Worm (Caenorhabditis elegans) whole organism, young adult: ENCODE measurements around the gene C45G9.15.
A peak's percentile ranks its signal among the peaks of the same experiment; 100 is the strongest.

Experiments
- B0019.2 ChIP-seq: fragments of 200-800 bp; sonication (Bioruptor generic); conservative IDR thresholded peaks from 2 replicates; pipeline ENCODE4 v1.3.6; 2022; ENCODE audit warnings: missing genetic modification reagents, missing genetic modification characterization, missing compliant biosample characterization
- B0035.1 ChIP-seq: sonication (generic microtip); optimal IDR thresholded peaks from 2 replicates; lab custom pipeline; 2016; ENCODE audit warnings: missing genetic modification characterization, mild to moderate bottlenecking, missing compliant biosample characterization, missing genotype, missing genetic modification reagents
- B0336.3 ChIP-seq: fragments of 200-800 bp; sonication (Bioruptor generic); IDR thresholded peaks from 2 replicates; pipeline ENCODE4 v1.3.6; 2022; ENCODE audit warnings: missing genetic modification characterization, missing compliant biosample characterization
- C06A6.2 ChIP-seq: fragments of 200-800 bp; sonication (Bioruptor generic); conservative IDR thresholded peaks from 2 replicates; pipeline ENCODE4 v1.3.6; 2022; ENCODE audit warnings: missing genetic modification characterization, missing compliant biosample characterization
- C17E4.6 ChIP-seq: fragments of 200-800 bp; sonication (Bioruptor generic); IDR thresholded peaks from 2 replicates; pipeline ENCODE4 v1.3.6; 2022; ENCODE audit warnings: missing genetic modification reagents, missing genetic modification characterization, missing compliant biosample characterization
- F10E7.11 ChIP-seq: sonication (generic microtip); optimal IDR thresholded peaks from 2 replicates; lab custom pipeline; 2017; ENCODE audit warnings: mild to moderate bottlenecking, missing genetic modification characterization, moderate library complexity, missing compliant biosample characterization
- F37B4.10 ChIP-seq: fragments of 200-800 bp; sonication (Bioruptor generic); IDR thresholded peaks from 2 replicates; pipeline ENCODE4 v1.3.6; 2022; ENCODE audit warnings: missing genetic modification characterization, missing compliant biosample characterization
- F39B2.1 ChIP-seq: fragments of 200-800 bp; sonication (Bioruptor generic); IDR thresholded peaks from 2 replicates; pipeline ENCODE4 v1.3.6; 2022; ENCODE audit warnings: missing genetic modification reagents, missing genetic modification characterization, missing compliant biosample characterization
- F55B11.4 ChIP-seq: sonication (generic microtip); optimal IDR thresholded peaks from 2 replicates; lab custom pipeline; 2016; ENCODE audit warnings: missing compliant biosample characterization, missing genetic modification characterization, borderline replicate concordance; ENCODE audit not compliant: insufficient read depth
- K11D2.4 ChIP-seq: fragments of 200-800 bp; sonication (Bioruptor generic); IDR thresholded peaks from 2 replicates; pipeline ENCODE4 v1.3.6; 2022; ENCODE audit warnings: missing genetic modification reagents, missing genetic modification characterization, missing compliant biosample characterization
- Y56A3A.18 ChIP-seq: fragments of 200-800 bp; sonication (Bioruptor generic); IDR thresholded peaks from 2 replicates; pipeline ENCODE4 v1.3.6; 2022; ENCODE audit warnings: missing genetic modification reagents, missing genetic modification characterization, missing compliant biosample characterization
- Y67H2A.10 ChIP-seq: fragments of 200-800 bp; sonication (Bioruptor generic); conservative IDR thresholded peaks from 2 replicates; pipeline ENCODE4 v1.3.6; 2022; ENCODE audit warnings: missing genetic modification reagents, missing genetic modification characterization, missing compliant biosample characterization
- ZK185.1 ChIP-seq: sonication (generic microtip); optimal IDR thresholded peaks from 2 replicates; lab custom pipeline; 2016; ENCODE audit warnings: mild to moderate bottlenecking, missing genetic modification characterization, missing compliant biosample characterization; ENCODE audit not compliant: poor library complexity, severe bottlenecking
- athp-1 ChIP-seq: sonication (generic microtip); optimal IDR thresholded peaks from 2 replicates; lab custom pipeline; 2017; ENCODE audit warnings: mild to moderate bottlenecking, missing genetic modification characterization, missing compliant biosample characterization
- bed-1 ChIP-seq: fragments of 200-800 bp; sonication (Bioruptor generic); IDR thresholded peaks from 2 replicates; pipeline ENCODE4 v1.3.6; 2022; ENCODE audit warnings: missing genetic modification reagents, missing genetic modification characterization, missing compliant biosample characterization
- bed-2 ChIP-seq: fragments of 200-800 bp; sonication (Bioruptor generic); IDR thresholded peaks from 2 replicates; pipeline ENCODE4 v1.3.6; 2022; ENCODE audit warnings: missing genetic modification reagents, missing genetic modification characterization, missing compliant biosample characterization
- ceh-100 ChIP-seq: fragments of 200-800 bp; sonication (Bioruptor generic); IDR thresholded peaks from 2 replicates; pipeline ENCODE4 v1.3.6; 2022; ENCODE audit warnings: missing genetic modification reagents, missing genetic modification characterization, missing compliant biosample characterization
- ceh-27 ChIP-seq: fragments of 200-800 bp; sonication (Bioruptor generic); optimal IDR thresholded peaks from 2 replicates; lab custom pipeline; 2018; ENCODE audit warnings: mild to moderate bottlenecking, missing genetic modification characterization, moderate library complexity, missing compliant biosample characterization
- ceh-40 ChIP-seq: fragments of 200-800 bp; sonication (Bioruptor generic); IDR thresholded peaks from 2 replicates; pipeline ENCODE4 v1.3.6; 2022; ENCODE audit warnings: missing genetic modification characterization, missing compliant biosample characterization
- ceh-91 ChIP-seq: fragments of 200-800 bp; sonication (Bioruptor generic); IDR thresholded peaks from 2 replicates; pipeline ENCODE4 v1.3.6; 2022; ENCODE audit warnings: missing genetic modification reagents, missing genetic modification characterization, missing compliant biosample characterization
- dpff-1 ChIP-seq: sonication (generic microtip); optimal IDR thresholded peaks from 2 replicates; lab custom pipeline; 2017; ENCODE audit warnings: mild to moderate bottlenecking, missing genetic modification characterization, missing compliant biosample characterization
- efl-1 ChIP-seq: fragments of 150-350 bp; optimal IDR thresholded peaks from 2 replicates; lab custom pipeline; 2014; ENCODE audit warnings: missing biosample characterization, missing genetic modification reagents, missing genetic modification characterization
- egl-44 ChIP-seq: fragments of 200-800 bp; sonication (Bioruptor generic); IDR thresholded peaks from 2 replicates; pipeline ENCODE4 v1.3.6; 2022; ENCODE audit warnings: missing genetic modification reagents, missing genetic modification characterization, missing compliant biosample characterization
- gei-17 ChIP-seq: fragments of 200-800 bp; sonication (Bioruptor generic); optimal IDR thresholded peaks from 2 replicates; lab custom pipeline; 2018; ENCODE audit warnings: mild to moderate bottlenecking, missing genetic modification characterization, missing compliant biosample characterization
- hrde-1 ChIP-seq: sonication (generic microtip); optimal IDR thresholded peaks from 2 replicates; lab custom pipeline; 2016; ENCODE audit warnings: missing genetic modification characterization, mild to moderate bottlenecking, missing compliant biosample characterization, moderate library complexity, missing genotype, missing genetic modification reagents, borderline replicate concordance
- lag-1 ChIP-seq: fragments of 200-800 bp; sonication (Bioruptor generic); IDR thresholded peaks from 2 replicates; pipeline ENCODE4 v1.3.6; 2022; ENCODE audit warnings: missing genetic modification reagents, missing genetic modification characterization, missing compliant biosample characterization
- let-607 ChIP-seq, 2 experiments: fragments of 200-800 bp in 1 of 2; sonication (Bioruptor generic) in 1 of 2; sonication (generic microtip) in 1 of 2; optimal IDR thresholded peaks; 2 replicates each; lab custom pipeline; 2016 to 2018; ENCODE audit warnings: mild to moderate bottlenecking in 2 of 2, missing compliant biosample characterization in 2 of 2, missing genetic modification characterization in 2 of 2, moderate library complexity in 2 of 2, missing genotype in 1 of 2
- lin-35 ChIP-seq, 3 experiments: fragments of 150-350 bp in 2 of 3; sonication (generic microtip) in 1 of 3; optimal IDR thresholded peaks; 2 replicates each; lab custom pipeline; 2014 to 2018; ENCODE audit warnings: missing biosample characterization in 3 of 3, missing genetic modification characterization in 3 of 3, missing genetic modification reagents in 3 of 3
- lin-40 ChIP-seq: sonication (generic microtip); optimal IDR thresholded peaks from 2 replicates; lab custom pipeline; 2016; ENCODE audit warnings: missing genetic modification characterization, mild to moderate bottlenecking, missing compliant biosample characterization, missing genotype, missing genetic modification reagents
- mcd-1 ChIP-seq: fragments of 200-800 bp; sonication (Bioruptor generic); IDR thresholded peaks from 2 replicates; pipeline ENCODE4 v1.3.6; 2022; ENCODE audit warnings: missing genetic modification reagents, missing genetic modification characterization, missing compliant biosample characterization
- mes-4 ChIP-seq: sonication (generic microtip); optimal IDR thresholded peaks from 2 replicates; lab custom pipeline; 2016; ENCODE audit warnings: missing genotype, missing genetic modification characterization, missing compliant biosample characterization
- nhr-120 ChIP-seq: fragments of 200-800 bp; sonication (Bioruptor generic); IDR thresholded peaks from 2 replicates; pipeline ENCODE4 v1.3.6; 2022; ENCODE audit warnings: missing genetic modification characterization, missing compliant biosample characterization
- nhr-179 ChIP-seq: sonication (generic microtip); optimal IDR thresholded peaks from 2 replicates; lab custom pipeline; 2016; ENCODE audit warnings: mild to moderate bottlenecking, missing genetic modification characterization, missing compliant biosample characterization
- nhr-27 ChIP-seq: fragments of 200-800 bp; sonication (Bioruptor generic); optimal IDR thresholded peaks from 2 replicates; lab custom pipeline; 2018; ENCODE audit warnings: mild to moderate bottlenecking, missing genetic modification characterization, moderate library complexity, missing compliant biosample characterization
- nhr-80 ChIP-seq: sonication (generic microtip); optimal IDR thresholded peaks from 2 replicates; lab custom pipeline; 2016; ENCODE audit warnings: missing genetic modification characterization, missing compliant biosample characterization
- nhr-90 ChIP-seq: sonication (generic microtip); optimal IDR thresholded peaks from 2 replicates; lab custom pipeline; 2016; ENCODE audit warnings: missing genotype, mild to moderate bottlenecking, missing genetic modification characterization, missing compliant biosample characterization
- pbrm-1 ChIP-seq: fragments of 200-800 bp; sonication (Bioruptor generic); IDR thresholded peaks from 2 replicates; pipeline ENCODE4 v1.3.6; 2022; ENCODE audit warnings: missing genetic modification reagents, missing genetic modification characterization, missing compliant biosample characterization
- rcor-1 ChIP-seq: fragments of 200-800 bp; sonication (Bioruptor generic); IDR thresholded peaks from 2 replicates; pipeline ENCODE4 v1.3.6; 2022; ENCODE audit warnings: missing genetic modification reagents, missing genetic modification characterization, missing compliant biosample characterization
- rec-8 ChIP-seq, 2 experiments: sonication (generic microtip); optimal IDR thresholded peaks; 2 replicates each; lab custom pipeline; 2016; ENCODE audit warnings: mild to moderate bottlenecking in 2 of 2, missing genetic modification characterization in 2 of 2, missing genetic modification reagents in 2 of 2, missing genotype in 2 of 2, missing biosample characterization in 1 of 2, missing compliant biosample characterization in 1 of 2, moderate library complexity in 1 of 2
- snpc-1.1 ChIP-seq: sonication (generic microtip); optimal IDR thresholded peaks from 2 replicates; lab custom pipeline; 2017; ENCODE audit warnings: missing genetic modification characterization, mild to moderate bottlenecking, missing compliant biosample characterization, antibody characterized with exemption, moderate library complexity, missing genotype, missing genetic modification reagents; ENCODE audit not compliant: insufficient read depth
- tbp1 ChIP-seq: fragments of 200-800 bp; sonication (Bioruptor generic); optimal IDR thresholded peaks from 2 replicates; lab custom pipeline; 2018; ENCODE audit warnings: mild to moderate bottlenecking, missing genetic modification characterization, missing compliant biosample characterization
- tbx-9 ChIP-seq: sonication (generic microtip); optimal IDR thresholded peaks from 2 replicates; lab custom pipeline; 2016; ENCODE audit warnings: borderline replicate concordance, missing genetic modification characterization, inconsistent platforms, missing compliant biosample characterization
- tlf-1 ChIP-seq: fragments of 200-800 bp; sonication (Bioruptor generic); optimal IDR thresholded peaks from 2 replicates; lab custom pipeline; 2018; ENCODE audit warnings: mild to moderate bottlenecking, missing genetic modification characterization, missing compliant biosample characterization
- unc-130 ChIP-seq: sonication (generic microtip); optimal IDR thresholded peaks from 2 replicates; lab custom pipeline; 2016; ENCODE audit warnings: missing genetic modification reagents, missing genetic modification characterization, missing compliant biosample characterization
- xnd-1 ChIP-seq: sonication (generic microtip); optimal IDR thresholded peaks from 2 replicates; lab custom pipeline; 2016; ENCODE audit warnings: missing genotype, missing genetic modification reagents, missing genetic modification characterization, missing compliant biosample characterization
- zfh-2 ChIP-seq: fragments of 200-800 bp; sonication (Bioruptor generic); conservative IDR thresholded peaks from 2 replicates; pipeline ENCODE4 v1.3.6; 2022; ENCODE audit warnings: missing genetic modification reagents, missing genetic modification characterization, missing compliant biosample characterization
- ztf-26 ChIP-seq: sonication (generic microtip); optimal IDR thresholded peaks from 2 replicates; lab custom pipeline; 2017; ENCODE audit warnings: missing genetic modification characterization, missing compliant biosample characterization

The C45G9.15 gene

ce11 chrIII:5013915-5014346, 37.9 kb downstream of the C45G9.15 start (continued):
- TF ChIP-seq C06A6.2 (GFP tag; lab: Robert Waterston, UW): no peak; the same call in 1 of the 2 replicates
- TF ChIP-seq zfh-2 (GFP tag; lab: Robert Waterston, UW): peak; percentile 96
- TF ChIP-seq tbp1 (GFP tag; lab: Kevin White, UChicago): peak; percentile 55
- peak; percentile 78 for TF ChIP-seq B0336.3 (GFP tag; lab: Robert Waterston, UW)
- TF ChIP-seq mcd-1 (GFP tag; lab: Robert Waterston, UW): peak; percentile 62
- TF ChIP-seq snpc-1.1: no peak
- peak in 1 of 3 experiments; percentile 73 for TF ChIP-seq lin-35 (GFP tag; optimal IDR thresholded peaks at IDR 0.05; lab: Kevin White, UChicago)
- TF ChIP-seq C17E4.6 (GFP tag; lab: Robert Waterston, UW): peak; percentile 66; the same call in 1 of the 2 replicates
- TF ChIP-seq nhr-80 (tag; lab: Kevin White, UChicago): peak; percentile 84
- TF ChIP-seq Y56A3A.18 (GFP tag; lab: Robert Waterston, UW): peak; percentile 52; the same call in 1 of the 2 replicates
- no peak for TF ChIP-seq lag-1
- TF ChIP-seq B0035.1 (tag; lab: Kevin White, UChicago): peak; percentile 24
- TF ChIP-seq tbx-9: no peak
- TF ChIP-seq ZK185.1: peak; percentile 86
- TF ChIP-seq F10E7.11 (tag; lab: Kevin White, UChicago): no peak
- peak; percentile 55; the same call in 1 of the 2 replicates for TF ChIP-seq pbrm-1 (GFP tag; lab: Robert Waterston, UW)
- TF ChIP-seq efl-1 (GFP tag; lab: Kevin White, UChicago): no peak
- 0 out of 2 replicates have a peak, but pooled peaks have one; percentile 21 for TF ChIP-seq F37B4.10 (GFP tag; lab: Robert Waterston, UW)
- peak; percentile 58 for TF ChIP-seq gei-17 (GFP tag; lab: Kevin White, UChicago)
- no peak for TF ChIP-seq F39B2.1
- no peak for TF ChIP-seq xnd-1
- no peak for TF ChIP-seq mes-4 (tag; lab: Kevin White, UChicago)
- peak; percentile 19 for TF ChIP-seq nhr-90
- no peak for TF ChIP-seq nhr-27 (tag; lab: Kevin White, UChicago)
- no peak for TF ChIP-seq ceh-91 (GFP tag; lab: Robert Waterston, UW)
- TF ChIP-seq ceh-40 (GFP tag; lab: Robert Waterston, UW): 0 out of 2 replicates have a peak, but pooled peaks have one; percentile 48
- 0 out of 2 replicates have a peak, but pooled peaks have one; percentile 30 for TF ChIP-seq Y67H2A.10
- TF ChIP-seq F55B11.4 (tag; lab: Kevin White, UChicago): no peak
- no peak for TF ChIP-seq rec-8 (tag; optimal IDR thresholded peaks at IDR 0.05; lab: Kevin White, UChicago)
- peak; percentile 30 for TF ChIP-seq athp-1 (tag; lab: Kevin White, UChicago)
- no peak for TF ChIP-seq bed-1 (GFP tag; lab: Robert Waterston, UW)
- TF ChIP-seq nhr-120: no peak
- TF ChIP-seq dpff-1 (tag; lab: Kevin White, UChicago): no peak
- no peak for TF ChIP-seq unc-130 (GFP tag; lab: Kevin White, UChicago)
- TF ChIP-seq rcor-1 (GFP tag; lab: Robert Waterston, UW): peak; percentile 46; the same call in 1 of the 2 replicates
- no peak for TF ChIP-seq nhr-179
- TF ChIP-seq bed-2 (GFP tag; lab: Robert Waterston, UW): 0 out of 2 replicates have a peak, but pooled peaks have one; percentile 74
- 0 out of 2 replicates have a peak, but pooled peaks have one; percentile 39 for TF ChIP-seq K11D2.4 (GFP tag; lab: Robert Waterston, UW)
- TF ChIP-seq egl-44: no peak
- TF ChIP-seq lin-40 (tag; lab: Kevin White, UChicago): peak; percentile 86
- 0 out of 2 replicates have a peak, but pooled peaks have one; percentile 8 for TF ChIP-seq ceh-100 (GFP tag; lab: Robert Waterston, UW)
- TF ChIP-seq tlf-1 (GFP tag; lab: Kevin White, UChicago): no peak
- TF ChIP-seq ceh-27 (GFP tag; lab: Kevin White, UChicago): peak; percentile 78
- no peak for TF ChIP-seq hrde-1 (tag; lab: Kevin White, UChicago)
- TF ChIP-seq ztf-26 (tag; lab: Kevin White, UChicago): peak; percentile 76
- peak; percentile 60 to 66 for TF ChIP-seq let-607 (tag; optimal IDR thresholded peaks at IDR 0.05; lab: Kevin White, UChicago)
- no peak for TF ChIP-seq B0019.2 (GFP tag; lab: Robert Waterston, UW)
